Fruit fly (Drosophila melanogaster) whole organism, embryonic: Measurements from ENCODE around the gene CG14052.

Source experiments
- Bgb ChIP-seq: fragments of 200-800 bp; sonication (Bioruptor generic); IDR thresholded peaks from 2 replicates; pipeline ENCODE4 v1.3.6; 2022; ENCODE audit warnings: missing biosample characterization, missing genetic modification characterization; ENCODE audit not compliant: partially characterized antibody
- CG1832 ChIP-seq: fragments of 200-800 bp; sonication (Bioruptor generic); optimal IDR thresholded peaks from 2 replicates; lab custom pipeline; 2017; ENCODE audit warnings: missing biosample characterization, mild to moderate bottlenecking, missing genetic modification characterization, inconsistent platforms

DNA sequence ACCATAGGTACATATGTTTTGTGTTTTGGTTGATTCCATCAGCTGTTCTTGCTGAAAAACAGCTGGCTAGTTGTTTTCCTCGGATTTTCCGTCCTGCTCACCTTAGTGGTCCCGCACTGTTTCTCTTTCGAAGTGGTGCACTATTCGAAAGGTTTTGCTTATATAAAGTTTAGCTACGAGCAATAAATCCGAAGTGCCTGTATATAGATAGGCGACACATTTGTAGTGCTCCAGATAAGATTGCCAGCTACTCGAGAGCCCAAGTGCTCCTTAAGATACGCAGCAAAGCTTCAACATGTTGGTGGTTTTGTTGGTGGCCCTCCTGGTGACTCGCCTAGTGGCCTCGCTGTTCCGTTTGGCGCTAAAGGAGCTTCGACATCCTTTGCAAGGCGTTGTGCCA, 44.8 kb upstream of the CG14052 start, which contains the start of gene Cyp4ae1:
- no peak for TF ChIP-seq Bgb (GFP tag; lab: Robert Waterston, UW)
- no peak for TF ChIP-seq CG1832 (GFP tag; lab: Kevin White, UChicago)
